Worm (Caenorhabditis elegans) whole organism, late embryonic: ENCODE measurements around the gene F48G7.5.

ENCODE experiments used
- ceh-24 ChIP-seq: sonication (generic microtip); optimal IDR thresholded peaks from 2 replicates; lab custom pipeline; 2016; ENCODE audit warnings: mild to moderate bottlenecking, missing genetic modification characterization, missing compliant biosample characterization
- ceh-31 ChIP-seq: sonication (generic microtip); optimal IDR thresholded peaks from 2 replicates; lab custom pipeline; 2016; ENCODE audit warnings: missing genetic modification characterization, missing compliant biosample characterization
- dve-1 ChIP-seq: sonication (generic microtip); optimal IDR thresholded peaks from 2 replicates; lab custom pipeline; 2017; ENCODE audit warnings: antibody characterized with exemption, mild to moderate bottlenecking, missing genetic modification characterization, missing compliant biosample characterization
- fkh-10 ChIP-seq: fragments of 150-350 bp; optimal IDR thresholded peaks from 2 replicates; lab custom pipeline; 2014; ENCODE audit warnings: missing biosample characterization, missing genetic modification reagents, missing genetic modification characterization
- nfya-1 ChIP-seq: sonication (generic microtip); optimal IDR thresholded peaks from 2 replicates; lab custom pipeline; 2017; ENCODE audit warnings: missing genetic modification characterization, mild to moderate bottlenecking, missing compliant biosample characterization, antibody characterized with exemption, moderate library complexity

DNA sequence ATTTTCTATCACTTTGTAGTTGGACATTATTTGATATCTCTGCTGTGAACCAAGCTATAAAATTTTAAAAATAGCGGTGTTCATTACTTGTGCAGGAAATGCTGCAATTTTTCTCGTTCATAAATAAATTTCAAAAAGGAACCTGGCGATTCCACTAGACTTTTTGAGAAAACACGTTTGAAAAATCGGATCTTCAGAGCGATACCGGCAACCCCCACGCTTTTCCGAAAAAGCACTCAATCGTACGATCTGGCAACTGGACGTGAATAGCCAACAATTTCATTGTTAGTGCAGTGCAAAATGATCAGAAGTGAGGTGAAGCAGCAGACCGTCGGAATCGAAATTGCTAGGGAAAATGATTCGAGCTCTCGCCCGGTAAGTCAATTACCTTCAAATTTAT is 41.1 kb downstream of the F48G7.5 start, which contains the start of gene nstp-7:
- no peak for TF ChIP-seq dve-1
- no peak for TF ChIP-seq nfya-1
- TF ChIP-seq fkh-10 = no peak
- TF ChIP-seq ceh-31 (tag; lab: Kevin White, UChicago) = no peak
- no peak for TF ChIP-seq ceh-24 (tag; lab: Kevin White, UChicago)
